Worm (Caenorhabditis elegans) whole organism, L4/young adult: Measurements from ENCODE around the gene zip-9.

Source experiments
- W03F9.2 ChIP-seq: fragments of 150-350 bp; optimal IDR thresholded peaks from 2 replicates; lab custom pipeline; 2014; ENCODE audit warnings: missing biosample characterization, missing genetic modification characterization
- dao-5 ChIP-seq: sonication (generic microtip); optimal IDR thresholded peaks from 2 replicates; lab custom pipeline; 2016; ENCODE audit warnings: missing genotype, missing genetic modification characterization, moderate library complexity, missing compliant biosample characterization
- him-1 ChIP-seq: sonication (generic microtip); optimal IDR thresholded peaks from 2 replicates; lab custom pipeline; 2016; ENCODE audit warnings: missing genotype, missing genetic modification reagents, missing genetic modification characterization, missing compliant biosample characterization

- TF ChIP-seq W03F9.2 (tag; lab: Kevin White, UChicago) (no peak), him-1 (tag; lab: Kevin White, UChicago) (no peak), dao-5 (tag; lab: Kevin White, UChicago) (no peak)
Measured at ce11 chrV:10909071-10909470, 33.2 kb upstream of the zip-9 start, which contains the start of gene zzz-1.
